Fruit fly (Drosophila melanogaster) whole organism, larva: ENCODE data around the gene CG1468.

ENCODE experiments used
- noc ChIP-seq: fragments of 200-800 bp; sonication (Bioruptor generic); optimal IDR thresholded peaks from 3 replicates; lab custom pipeline; 2019; ENCODE audit warnings: missing biosample characterization, mild to moderate bottlenecking, missing genetic modification characterization, moderate library complexity

Gene CG1468

DNA sequence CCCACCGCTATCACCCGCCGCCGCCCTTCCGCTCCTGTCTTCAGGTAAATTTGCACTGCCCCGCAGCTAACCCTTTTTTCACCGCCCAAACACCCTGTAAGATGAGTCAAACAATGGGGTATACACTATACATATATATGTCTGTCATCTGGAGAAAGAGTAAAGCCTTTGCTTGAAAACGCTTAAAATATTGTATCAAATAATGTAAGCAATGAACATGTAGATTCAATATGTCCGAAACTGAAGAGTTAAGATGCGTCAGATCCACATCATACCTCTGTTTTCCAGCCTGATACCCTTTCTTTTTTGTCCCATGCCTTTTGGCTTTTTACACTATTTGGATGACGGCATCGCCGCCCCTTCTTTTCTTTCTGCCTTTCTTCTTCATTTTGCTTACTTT, 14.6 kb downstream of the CG1468 start:
- TF ChIP-seq noc (tag; lab: Kevin White, UChicago) = no peak

DNA sequence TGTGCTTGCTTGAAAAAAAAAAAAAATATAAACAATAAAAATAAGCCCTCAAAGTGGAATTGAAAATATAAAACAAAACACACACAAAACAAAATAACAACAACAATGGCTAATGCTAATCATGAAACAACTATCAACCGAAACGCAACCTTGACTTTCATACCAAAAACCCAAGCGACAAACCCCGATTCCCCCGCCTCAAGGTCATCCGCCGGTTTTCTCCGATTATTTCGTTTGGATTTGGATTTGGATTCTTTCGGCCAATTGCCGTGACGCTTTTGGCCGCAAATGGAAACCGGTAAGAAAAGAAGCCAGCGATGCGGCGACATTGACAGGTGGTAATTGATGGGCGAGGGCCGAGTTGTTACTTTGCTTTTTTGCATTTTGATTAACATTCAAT, 19.4 kb downstream of the CG1468 start:
- TF ChIP-seq noc (tag; lab: Kevin White, UChicago) = no peak

DNA sequence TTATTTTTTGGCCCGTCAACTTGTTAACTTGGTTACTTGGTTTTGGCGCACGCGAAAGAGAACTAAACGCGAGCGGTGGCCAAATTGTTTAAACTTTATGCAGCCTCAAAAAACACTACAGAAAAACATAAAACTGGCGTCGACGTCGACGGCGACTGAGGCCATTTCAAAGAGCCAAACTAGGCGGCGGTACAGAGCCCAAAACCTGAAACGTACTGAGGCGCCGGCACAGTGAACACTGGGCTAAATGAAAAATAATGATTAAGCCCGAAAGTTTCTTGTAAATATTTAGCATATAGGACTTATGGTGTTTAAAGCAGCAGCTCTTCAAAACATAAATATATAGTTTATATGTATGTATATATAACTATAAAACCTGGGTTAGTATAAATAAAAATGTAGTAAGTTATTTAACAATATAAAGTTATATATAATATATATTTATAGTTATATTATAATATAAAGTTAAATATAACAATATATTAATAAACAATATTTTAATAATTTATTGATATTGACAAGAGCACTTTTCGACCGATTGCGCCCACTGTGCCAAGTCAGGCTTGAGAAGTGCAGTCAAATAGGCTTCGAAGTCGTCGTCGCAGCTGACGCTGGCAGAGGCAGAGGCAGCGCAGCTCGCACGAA, 21.4 kb downstream of the CG1468 start, which contains the start of gene CG15249:
Gene CG15249, minus strand, starts transcription at position 51 of the 645 bp plus-strand sequence.
- no peak for TF ChIP-seq noc (tag; lab: Kevin White, UChicago)

- TF ChIP-seq noc (tag; lab: Kevin White, UChicago) = no peak
Measured at dm6 chrX:9909384-9909783, 31.2 kb downstream of the CG1468 start.

dm6 chrX:9911026-9911425, 32.8 kb downstream of the CG1468 start, which contains the start of gene CG1986:
Gene CG1986, minus strand, starts transcription at chrX:9911126.
- TF ChIP-seq noc (tag; lab: Kevin White, UChicago) = no peak

DNA sequence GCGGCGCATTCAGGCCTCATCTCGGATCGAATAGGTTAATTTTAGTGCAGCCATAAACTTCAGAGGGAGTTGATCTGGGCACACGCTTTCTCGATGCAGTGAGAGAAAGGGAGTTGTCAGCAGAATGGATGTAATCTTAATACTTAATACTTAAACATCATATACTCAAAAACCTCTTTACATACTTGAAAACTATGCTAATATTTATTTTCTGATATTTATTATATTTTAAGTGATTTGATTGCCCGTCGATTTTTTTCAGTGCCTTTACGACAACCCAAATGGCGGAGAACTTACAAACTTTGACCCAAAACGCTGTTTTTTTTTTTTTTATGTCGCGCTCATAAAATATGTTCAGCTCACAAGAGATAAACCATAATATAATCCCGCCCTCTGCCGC, 33.5 kb downstream of the CG1468 start:
- no peak for TF ChIP-seq noc (tag; lab: Kevin White, UChicago)
